Worm (Caenorhabditis elegans): Measurements from ENCODE around the gene F44E5.15.
A peak's percentile ranks its signal among the peaks of the same experiment; 100 is the strongest.

Gene F44E5.15

DNA sequence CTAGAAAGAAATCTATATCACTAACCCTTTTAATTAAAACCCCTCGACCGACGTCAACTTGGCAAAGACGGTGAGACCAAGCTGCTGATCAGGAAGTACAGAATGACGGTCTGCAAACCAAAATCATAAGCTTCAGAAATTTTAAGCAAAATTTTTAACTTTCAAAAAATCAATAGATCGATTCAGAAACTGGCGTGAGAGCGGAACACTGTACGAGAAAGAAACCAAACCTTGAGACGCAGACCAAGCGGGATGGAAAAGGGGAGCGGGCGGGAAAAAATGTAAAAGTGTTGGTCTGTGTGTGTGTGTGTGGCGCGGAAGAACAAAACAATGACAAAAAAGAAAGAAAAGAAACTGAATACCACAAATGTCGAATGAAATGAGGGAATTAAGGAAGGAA, 24.0 kb upstream of the F44E5.15 start, which contains the start of the genes F44E5.17 and gpb-1:
Gene F44E5.17 (minus strand): TSS at position 101 of the 400 bp plus-strand sequence.
Gene gpb-1 (minus strand): TSS at position 118 of the 400 bp plus-strand sequence.
- no peak for TF ChIP-seq pqm-1 (tag; optimal IDR thresholded peaks at IDR 0.05)
- TF ChIP-seq ceh-28 (tag; optimal IDR thresholded peaks at IDR 0.05) = peak; percentile 29

DNA sequence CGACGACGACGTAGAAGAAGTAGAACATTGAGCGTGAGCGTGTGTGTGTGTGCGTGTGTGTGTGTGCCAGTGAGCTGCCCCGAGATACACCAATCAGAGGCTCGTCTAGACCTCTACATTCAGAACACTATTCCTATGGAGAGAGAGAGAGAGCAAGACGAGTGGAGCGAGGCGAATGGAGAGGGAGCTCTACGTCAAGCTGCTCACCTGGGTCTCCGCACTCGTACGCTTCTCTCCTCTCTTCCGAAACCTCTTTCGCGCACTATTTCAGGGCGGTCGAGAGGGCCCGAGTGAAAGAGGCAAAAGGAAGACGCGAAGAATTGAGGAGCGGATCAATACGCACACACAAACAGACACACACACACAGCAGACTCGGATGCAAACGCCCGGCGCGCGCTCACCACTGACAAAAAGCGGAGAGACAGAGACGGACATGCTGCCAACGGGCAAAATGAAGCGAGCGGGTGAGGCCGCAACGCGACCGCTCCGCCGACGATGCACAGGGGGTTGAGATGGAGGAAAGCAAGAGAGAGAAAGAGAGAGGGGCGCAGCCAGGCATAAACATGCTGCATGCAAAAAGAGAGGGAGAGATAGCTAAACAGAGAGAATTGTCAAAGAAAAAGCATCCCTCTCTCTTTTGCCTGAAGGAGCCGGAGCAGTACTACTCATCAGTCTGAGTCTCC, 22.8 kb upstream of the F44E5.15 start:
- TF ChIP-seq lin-39 (tag; optimal IDR thresholded peaks at IDR 0.05) (peak; percentile 89), fkh-10 (GFP tag; optimal IDR thresholded peaks at IDR 0.05) (peak; percentile 46), pqm-1 (tag; optimal IDR thresholded peaks at IDR 0.05) (peak; percentile 47), nhr-12 (tag; optimal IDR thresholded peaks at IDR 0.05) (no peak), ztf-11 (tag; optimal IDR thresholded peaks at IDR 0.05) (no peak), ceh-16 (tag; optimal IDR thresholded peaks at IDR 0.05) (no peak), snpc-4 (tag; optimal IDR thresholded peaks at IDR 0.05) (peak; percentile 50), egl-5 (tag; optimal IDR thresholded peaks at IDR 0.05) (peak; percentile 90), tbx-2 (tag; optimal IDR thresholded peaks at IDR 0.05) (peak; percentile 75), mml-1 (tag; optimal IDR thresholded peaks at IDR 0.05) (no peak), skn-1 (tag; optimal IDR thresholded peaks at IDR 0.05) (peak; percentile 69), R02D3.7 (tag; optimal IDR thresholded peaks at IDR 0.05) (peak; percentile 51), nhr-11 (tag; optimal IDR thresholded peaks at IDR 0.05) (peak; percentile 66), zag-1 (tag; optimal IDR thresholded peaks at IDR 0.05) (peak; percentile 0), jun-1 (tag; optimal IDR thresholded peaks at IDR 0.05) (peak; percentile 93), eor-1 (tag; optimal IDR thresholded peaks at IDR 0.05) (no peak), lin-15B (tag; optimal IDR thresholded peaks at IDR 0.05) (peak; percentile 20), nfya-1 (tag; optimal IDR thresholded peaks at IDR 0.05; ENCODE audit: insufficient read depth) (peak; percentile 98), ceh-82 (tag; optimal IDR thresholded peaks at IDR 0.05) (peak; percentile 25), nhr-67 (tag; optimal IDR thresholded peaks at IDR 0.05) (no peak), elt-3 (tag; optimal IDR thresholded peaks at IDR 0.05) (no peak), pha-4 (tag; optimal IDR thresholded peaks at IDR 0.05) (peak; percentile 84), mdl-1 (tag; optimal IDR thresholded peaks at IDR 0.05) (peak; percentile 48), hmg-11 (tag; optimal IDR thresholded peaks at IDR 0.05) (peak; percentile 96), fkh-2 (tag; optimal IDR thresholded peaks at IDR 0.05) (no peak), elt-2 (tag; optimal IDR thresholded peaks at IDR 0.05) (peak; percentile 83), nhr-77 (tag; optimal IDR thresholded peaks at IDR 0.05) (no peak), unc-62 (GFP tag; optimal IDR thresholded peaks at IDR 0.05) (peak; percentile 6), fos-1 (tag; optimal IDR thresholded peaks at IDR 0.05) (peak; percentile 67), ama-1 (optimal IDR thresholded peaks at IDR 0.05) (no peak), nhr-43 (tag; optimal IDR thresholded peaks at IDR 0.05; ENCODE audit: poor library complexity, severe bottlenecking) (peak; percentile 39), nhr-23 (tag; optimal IDR thresholded peaks at IDR 0.05) (peak; percentile 61), sea-2 (GFP tag; optimal IDR thresholded peaks at IDR 0.05) (peak; percentile 68), nhr-25 (tag; optimal IDR thresholded peaks at IDR 0.05) (peak; percentile 49), nhr-237 (tag; optimal IDR thresholded peaks at IDR 0.05) (no peak), egl-27 (tag; optimal IDR thresholded peaks at IDR 0.05) (no peak), ceh-28 (tag; optimal IDR thresholded peaks at IDR 0.05) (peak; percentile 84)

DNA sequence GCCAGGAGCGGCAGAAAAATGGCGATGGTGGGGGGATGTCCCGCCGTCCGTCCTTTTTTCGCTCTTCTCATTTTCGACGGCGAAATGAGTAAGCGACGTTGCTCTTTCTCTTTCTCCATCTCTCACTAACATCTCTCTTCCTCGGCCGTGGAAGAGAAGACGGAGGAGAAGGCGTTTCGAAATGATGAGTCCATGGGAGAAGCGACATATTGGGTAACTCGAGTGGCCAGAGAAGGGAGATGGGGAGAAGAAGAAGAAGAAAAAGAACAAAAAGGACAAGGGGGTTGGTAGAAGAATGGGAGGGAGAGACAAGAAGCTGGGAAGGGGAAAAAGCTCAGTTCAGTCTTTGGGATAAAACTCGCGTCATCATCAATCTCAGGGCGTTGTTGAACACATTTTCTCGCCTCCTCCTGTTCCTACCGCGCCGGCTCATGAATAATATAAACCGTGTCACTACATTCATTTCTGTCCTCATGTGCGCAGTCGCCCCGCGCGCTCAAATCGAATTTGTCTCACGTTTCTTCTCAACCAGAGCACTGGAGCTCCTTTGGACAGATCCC, 20.8 kb upstream of the F44E5.15 start:
- TF ChIP-seq elt-2 (tag; optimal IDR thresholded peaks at IDR 0.05) (no peak), sea-2 (GFP tag; optimal IDR thresholded peaks at IDR 0.05) (peak; percentile 56), ZK546.5 (tag; optimal IDR thresholded peaks at IDR 0.05) (no peak), nfya-1 (tag; optimal IDR thresholded peaks at IDR 0.05; ENCODE audit: insufficient read depth) (peak; percentile 72), hmg-11 (tag; optimal IDR thresholded peaks at IDR 0.05) (peak; percentile 68), lin-15B (tag; optimal IDR thresholded peaks at IDR 0.05) (peak; percentile 29), skn-1 (tag; optimal IDR thresholded peaks at IDR 0.05) (no peak), fkh-2 (tag; optimal IDR thresholded peaks at IDR 0.05) (no peak), fos-1 (tag; optimal IDR thresholded peaks at IDR 0.05) (no peak), nhr-43 (tag; optimal IDR thresholded peaks at IDR 0.05; ENCODE audit: poor library complexity, severe bottlenecking) (no peak), nhr-23 (tag; optimal IDR thresholded peaks at IDR 0.05) (no peak), unc-62 (GFP tag; optimal IDR thresholded peaks at IDR 0.05) (peak; percentile 33), ztf-11 (tag; optimal IDR thresholded peaks at IDR 0.05) (no peak), eor-1 (tag; optimal IDR thresholded peaks at IDR 0.05) (no peak), lin-39 (tag; optimal IDR thresholded peaks at IDR 0.05) (peak; percentile 52), mdl-1 (tag; optimal IDR thresholded peaks at IDR 0.05) (no peak), egl-5 (tag; optimal IDR thresholded peaks at IDR 0.05) (no peak)
